Worm (Caenorhabditis elegans) whole organism, mixed stage, embryonic: ENCODE data around the gene nhr-251.

Experiments used
- M03D4.4 ChIP-seq: sonication (generic microtip); optimal IDR thresholded peaks from 2 replicates; lab custom pipeline; 2017; ENCODE audit warnings: mild to moderate bottlenecking, missing genetic modification characterization, missing compliant biosample characterization
- bed-3 ChIP-seq: fragments of 200-800 bp; sonication (Bioruptor generic); optimal IDR thresholded peaks from 3 replicates; lab custom pipeline; 2018; ENCODE audit warnings: mild to moderate bottlenecking, missing genetic modification characterization, moderate library complexity, missing compliant biosample characterization
- blmp-1 ChIP-seq: fragments of 150-350 bp; optimal IDR thresholded peaks from 2 replicates; lab custom pipeline; 2014; ENCODE audit warnings: missing biosample characterization, missing genetic modification characterization
- ceh-39 ChIP-seq: fragments of 150-350 bp; optimal IDR thresholded peaks from 2 replicates; lab custom pipeline; 2014; ENCODE audit warnings: missing biosample characterization, missing genetic modification characterization
- ceh-43 ChIP-seq: fragments of 200-800 bp; sonication (Bioruptor generic); optimal IDR thresholded peaks from 2 replicates; lab custom pipeline; 2018; ENCODE audit warnings: mild to moderate bottlenecking, missing genetic modification characterization, moderate library complexity, missing compliant biosample characterization
- ceh-83 ChIP-seq: fragments of 200-800 bp; sonication (Bioruptor generic); optimal IDR thresholded peaks from 2 replicates; lab custom pipeline; 2018; ENCODE audit warnings: mild to moderate bottlenecking, missing genetic modification characterization, missing compliant biosample characterization
- ces-1 ChIP-seq: fragments of 150-350 bp; optimal IDR thresholded peaks from 2 replicates; lab custom pipeline; 2014; ENCODE audit warnings: missing biosample characterization, missing genetic modification reagents, missing genetic modification characterization
- cnd-1 ChIP-seq: fragments of 200-800 bp; sonication (Bioruptor generic); optimal IDR thresholded peaks from 2 replicates; lab custom pipeline; 2018; ENCODE audit warnings: mild to moderate bottlenecking, missing genetic modification characterization, missing compliant biosample characterization
- drap-1 ChIP-seq: fragments of 200-800 bp; sonication (Bioruptor generic); optimal IDR thresholded peaks from 3 replicates; lab custom pipeline; 2018; ENCODE audit warnings: mild to moderate bottlenecking, missing genetic modification characterization, missing compliant biosample characterization
- elt-1 ChIP-seq: sonication (generic microtip); optimal IDR thresholded peaks from 2 replicates; lab custom pipeline; 2017; ENCODE audit warnings: missing genetic modification characterization, mild to moderate bottlenecking, missing compliant biosample characterization, antibody characterized with exemption, moderate library complexity, borderline replicate concordance; ENCODE audit not compliant: insufficient read depth
- elt-3 ChIP-seq: fragments of 150-350 bp; optimal IDR thresholded peaks from 2 replicates; lab custom pipeline; 2014; ENCODE audit warnings: missing biosample characterization, missing genetic modification characterization
- flh-1 ChIP-seq: fragments of 200-800 bp; sonication (Bioruptor generic); optimal IDR thresholded peaks from 2 replicates; lab custom pipeline; 2018; ENCODE audit warnings: mild to moderate bottlenecking, missing genetic modification characterization, moderate library complexity, missing compliant biosample characterization
- ham-2 ChIP-seq: fragments of 200-800 bp; sonication (Bioruptor generic); optimal IDR thresholded peaks from 2 replicates; lab custom pipeline; 2018; ENCODE audit warnings: mild to moderate bottlenecking, missing genetic modification characterization, missing compliant biosample characterization
- hlh-1 ChIP-seq: fragments of 150-350 bp; optimal IDR thresholded peaks from 2 replicates; lab custom pipeline; 2014; ENCODE audit warnings: missing biosample characterization, missing genetic modification reagents, missing genetic modification characterization
- lin-13 ChIP-seq: fragments of 150-350 bp; optimal IDR thresholded peaks from 2 replicates; lab custom pipeline; 2014; ENCODE audit warnings: missing biosample characterization, missing genetic modification characterization
- lin-32 ChIP-seq: fragments of 200-800 bp; sonication (Bioruptor generic); optimal IDR thresholded peaks from 2 replicates; lab custom pipeline; 2018; ENCODE audit warnings: mild to moderate bottlenecking, missing genetic modification characterization, missing compliant biosample characterization
- mep-1 ChIP-seq: fragments of 150-350 bp; optimal IDR thresholded peaks from 2 replicates; lab custom pipeline; 2017; ENCODE audit warnings: missing biosample characterization, missing genetic modification reagents, missing genetic modification characterization, inconsistent platforms
- nhr-12 ChIP-seq: fragments of 150-350 bp; optimal IDR thresholded peaks from 2 replicates; lab custom pipeline; 2014; ENCODE audit warnings: missing biosample characterization, missing genetic modification characterization
- nhr-2 ChIP-seq: fragments of 150-350 bp; optimal IDR thresholded peaks from 2 replicates; lab custom pipeline; 2014; ENCODE audit warnings: missing biosample characterization, missing genetic modification characterization
- nhr-237 ChIP-seq: fragments of 150-350 bp; optimal IDR thresholded peaks from 2 replicates; lab custom pipeline; 2014; ENCODE audit warnings: missing biosample characterization, missing genetic modification characterization
- nhr-28 ChIP-seq: fragments of 150-350 bp; optimal IDR thresholded peaks from 2 replicates; lab custom pipeline; 2014; ENCODE audit warnings: missing biosample characterization, missing genetic modification characterization
- nhr-76 ChIP-seq: sonication (generic microtip); optimal IDR thresholded peaks from 2 replicates; lab custom pipeline; 2017; ENCODE audit warnings: missing biosample characterization, missing genetic modification characterization
- pha-4 ChIP-seq: fragments of 150-350 bp; optimal IDR thresholded peaks from 2 replicates; lab custom pipeline; 2018; ENCODE audit warnings: missing biosample characterization, missing genetic modification reagents, missing genetic modification characterization
- sem-2 ChIP-seq: fragments of 200-800 bp; sonication (Bioruptor generic); optimal IDR thresholded peaks from 2 replicates; lab custom pipeline; 2018; ENCODE audit warnings: mild to moderate bottlenecking, missing genetic modification characterization, missing compliant biosample characterization
- snpc-4 ChIP-seq: fragments of 150-350 bp; optimal IDR thresholded peaks from 2 replicates; lab custom pipeline; 2014; ENCODE audit warnings: missing biosample characterization, missing genetic modification characterization
- sptf-1 ChIP-seq: sonication (generic microtip); optimal IDR thresholded peaks from 2 replicates; lab custom pipeline; 2017; ENCODE audit warnings: mild to moderate bottlenecking, missing genetic modification characterization, moderate library complexity, missing compliant biosample characterization
- tbx-8 ChIP-seq: fragments of 200-800 bp; sonication (Bioruptor generic); optimal IDR thresholded peaks from 2 replicates; lab custom pipeline; 2018; ENCODE audit warnings: mild to moderate bottlenecking, missing genetic modification characterization, moderate library complexity, missing compliant biosample characterization
- unc-120 ChIP-seq: sonication (generic microtip); optimal IDR thresholded peaks from 2 replicates; lab custom pipeline; 2017; ENCODE audit warnings: missing genetic modification characterization, missing compliant biosample characterization; ENCODE audit not compliant: poor library complexity, severe bottlenecking
- unc-39 ChIP-seq: fragments of 150-350 bp; optimal IDR thresholded peaks from 2 replicates; lab custom pipeline; 2014; ENCODE audit warnings: missing biosample characterization, missing genetic modification characterization
- unc-62 ChIP-seq: fragments of 150-350 bp; optimal IDR thresholded peaks from 2 replicates; lab custom pipeline; 2014; ENCODE audit warnings: missing biosample characterization, missing genetic modification reagents, missing genetic modification characterization
- zip-8 ChIP-seq: fragments of 150-350 bp; optimal IDR thresholded peaks from 2 replicates; lab custom pipeline; 2014; ENCODE audit warnings: missing biosample characterization, missing genetic modification characterization
- ztf-11 ChIP-seq: fragments of 150-350 bp; optimal IDR thresholded peaks from 2 replicates; lab custom pipeline; 2014; ENCODE audit warnings: missing biosample characterization, missing genetic modification characterization

nhr-251 gene

ce11 chrV:574639-575038, 25.7 kb upstream of the nhr-251 start, which contains the start of gene C14C6.13:
Gene C14C6.13 (minus strand): TSS chrV:574739.
- no peak for TF ChIP-seq nhr-12 (tag; lab: Kevin White, UChicago)
- TF ChIP-seq drap-1 (GFP tag; lab: Kevin White, UChicago) = no peak
- TF ChIP-seq M03D4.4 (tag; lab: Kevin White, UChicago) = no peak
- no peak for TF ChIP-seq nhr-28 (tag; lab: Kevin White, UChicago)
- no peak for TF ChIP-seq cnd-1 (tag; lab: Kevin White, UChicago)
- no peak for TF ChIP-seq blmp-1 (tag; lab: Kevin White, UChicago)
- TF ChIP-seq mep-1 (tag; lab: Kevin White, UChicago) = no peak
- TF ChIP-seq hlh-1 (tag; lab: Kevin White, UChicago) = no peak
- no peak for TF ChIP-seq lin-32
- TF ChIP-seq flh-1 = no peak

- TF ChIP-seq nhr-28 (tag; lab: Kevin White, UChicago) (no peak), drap-1 (GFP tag; lab: Kevin White, UChicago) (no peak), nhr-76 (tag; lab: Kevin White, UChicago) (no peak), unc-120 (tag; lab: Kevin White, UChicago) (no peak), flh-1 (no peak), bed-3 (GFP tag; lab: Kevin White, UChicago) (no peak), snpc-4 (tag; lab: Kevin White, UChicago) (no peak), pha-4 (tag; lab: Kevin White, UChicago) (no peak), elt-1 (no peak), zip-8 (tag; lab: Kevin White, UChicago) (no peak), nhr-237 (no peak), nhr-12 (tag; lab: Kevin White, UChicago) (no peak), blmp-1 (tag; lab: Kevin White, UChicago) (no peak), sptf-1 (tag; lab: Kevin White, UChicago) (no peak), ces-1 (GFP tag; lab: Kevin White, UChicago) (no peak), M03D4.4 (tag; lab: Kevin White, UChicago) (no peak), hlh-1 (tag; lab: Kevin White, UChicago) (no peak), unc-39 (tag; lab: Kevin White, UChicago) (no peak), elt-3 (tag; lab: Kevin White, UChicago) (no peak), unc-62 (GFP tag; lab: Kevin White, UChicago) (no peak)
Observed at ce11 chrV:576070-576469, 24.3 kb upstream of the nhr-251 start, which contains the start of gene K06H6.5. Gene K06H6.5 (plus strand): TSS chrV:576370.

ce11 chrV:576918-577317, 23.4 kb upstream of the nhr-251 start:
- no peak for TF ChIP-seq nhr-2
- TF ChIP-seq mep-1 (tag; lab: Kevin White, UChicago) = no peak

- no peak for TF ChIP-seq hlh-1 (tag; lab: Kevin White, UChicago)
- no peak for TF ChIP-seq unc-39 (tag; lab: Kevin White, UChicago)
- TF ChIP-seq nhr-237 = no peak
- TF ChIP-seq pha-4 (tag; lab: Kevin White, UChicago) = no peak
- TF ChIP-seq mep-1 (tag; lab: Kevin White, UChicago) = no peak
- no peak for TF ChIP-seq elt-3 (tag; lab: Kevin White, UChicago)
- TF ChIP-seq cnd-1 (tag; lab: Kevin White, UChicago) = no peak
- no peak for TF ChIP-seq lin-32
- TF ChIP-seq drap-1 (GFP tag; lab: Kevin White, UChicago) = no peak
- no peak for TF ChIP-seq ceh-43
- no peak for TF ChIP-seq nhr-76 (tag; lab: Kevin White, UChicago)
- TF ChIP-seq sem-2 (GFP tag; lab: Kevin White, UChicago) = no peak
- TF ChIP-seq nhr-12 (tag; lab: Kevin White, UChicago) = no peak
- TF ChIP-seq lin-13 (tag; lab: Kevin White, UChicago) = no peak
- TF ChIP-seq M03D4.4 (tag; lab: Kevin White, UChicago) = no peak
- TF ChIP-seq ham-2 = no peak
- no peak for TF ChIP-seq nhr-28 (tag; lab: Kevin White, UChicago)
- TF ChIP-seq elt-1 = no peak
- no peak for TF ChIP-seq ceh-83 (GFP tag; lab: Kevin White, UChicago)
- no peak for TF ChIP-seq ceh-39 (tag; lab: Kevin White, UChicago)
Observed at ce11 chrV:578977-579376, 21.4 kb upstream of the nhr-251 start, which contains the start of gene K06H6.4. Gene K06H6.4 (plus strand): TSS chrV:579277.

- TF ChIP-seq elt-3 (tag; lab: Kevin White, UChicago) (no peak), nhr-12 (tag; lab: Kevin White, UChicago) (no peak), M03D4.4 (tag; lab: Kevin White, UChicago) (no peak), ceh-83 (GFP tag; lab: Kevin White, UChicago) (no peak), ceh-43 (no peak), ztf-11 (no peak), tbx-8 (GFP tag; lab: Kevin White, UChicago) (no peak), sem-2 (GFP tag; lab: Kevin White, UChicago) (no peak)
- TF ChIP-seq, all 35 proteins: peak for 0
Observed at ce11 chrV:581616-582015, 18.7 kb upstream of the nhr-251 start, which contains the start of gene nstp-7. Gene nstp-7 (plus strand): TSS chrV:581916.
